Fruit fly (Drosophila melanogaster): ENCODE measurements around the gene Sclp.
A peak's percentile ranks its signal among the peaks of the same experiment; 100 is the strongest.

Gene Sclp

dm6 chrX:11924562-11924961 lies at the start of gene Sclp:
TSS of gene Sclp (minus strand) at chrX:11924662.
- no peak for TF ChIP-seq Crg-1 (GFP tag; optimal IDR thresholded peaks at IDR 0.05)
- no peak for TF ChIP-seq Clk (GFP tag; optimal IDR thresholded peaks at IDR 0.05)
- no peak for TF ChIP-seq Hr96 (GFP tag; optimal IDR thresholded peaks at IDR 0.05)
- TF ChIP-seq tj (GFP tag; optimal IDR thresholded peaks at IDR 0.05), result no peak
- TF ChIP-seq Mnt (GFP tag; optimal IDR thresholded peaks at IDR 0.05), result no peak
- TF ChIP-seq cnc (optimal IDR thresholded peaks at IDR 0.05), result no peak
- TF ChIP-seq CG7045 (GFP tag; optimal IDR thresholded peaks at IDR 0.05), result no peak
- no peak for TF ChIP-seq bab1 (GFP tag; optimal IDR thresholded peaks at IDR 0.05)
- no peak for TF ChIP-seq ovo (GFP tag; optimal IDR thresholded peaks at IDR 0.05)
- no peak for TF ChIP-seq CG5204 (GFP tag; optimal IDR thresholded peaks at IDR 0.05)
- TF ChIP-seq CG11617 (GFP tag; optimal IDR thresholded peaks at IDR 0.05), result no peak
- no peak for TF ChIP-seq CG7101 (tag; optimal IDR thresholded peaks at IDR 0.05)
- TF ChIP-seq cic (GFP tag; optimal IDR thresholded peaks at IDR 0.05), result no peak
- no peak for TF ChIP-seq kay (GFP tag; ENCODE audit: borderline replicate concordance)
- TF ChIP-seq toe (GFP tag; optimal IDR thresholded peaks at IDR 0.05), result no peak
- TF ChIP-seq CG1620 (GFP tag; optimal IDR thresholded peaks at IDR 0.05), result no peak
- no peak for TF ChIP-seq CG33017 (tag; optimal IDR thresholded peaks at IDR 0.05)
- no peak for TF ChIP-seq CG14711 (tag; optimal IDR thresholded peaks at IDR 0.05)

dm6 chrX:11930726-11931125 lies 6.3 kb upstream of the Sclp start, which contains the start of gene Pdzd8:
TSS of gene Pdzd8 (minus strand) at chrX:11930850.
- no peak for TF ChIP-seq cnc (optimal IDR thresholded peaks at IDR 0.05)
- TF ChIP-seq CG7045 (GFP tag; optimal IDR thresholded peaks at IDR 0.05), result no peak
- TF ChIP-seq bab1 (GFP tag; optimal IDR thresholded peaks at IDR 0.05), result no peak
- no peak for TF ChIP-seq toe (GFP tag; optimal IDR thresholded peaks at IDR 0.05)
- no peak for TF ChIP-seq kay (GFP tag; ENCODE audit: borderline replicate concordance)
- TF ChIP-seq pad (GFP tag; optimal IDR thresholded peaks at IDR 0.05), result no peak
- TF ChIP-seq Mnt (GFP tag; optimal IDR thresholded peaks at IDR 0.05), result no peak
- TF ChIP-seq CG33017 (tag; optimal IDR thresholded peaks at IDR 0.05), result no peak
- no peak for TF ChIP-seq Crg-1 (GFP tag; optimal IDR thresholded peaks at IDR 0.05)
- no peak for TF ChIP-seq CG7101 (tag; optimal IDR thresholded peaks at IDR 0.05)
- TF ChIP-seq cic (GFP tag; optimal IDR thresholded peaks at IDR 0.05), result no peak

dm6 chrX:11925213-11925612 lies 751 bp upstream of the Sclp start:
- TF ChIP-seq CG1620 (GFP tag; optimal IDR thresholded peaks at IDR 0.05), result no peak
- TF ChIP-seq CG11617 (GFP tag; optimal IDR thresholded peaks at IDR 0.05), result no peak
- no peak for TF ChIP-seq ovo (GFP tag; optimal IDR thresholded peaks at IDR 0.05)
- peak; percentile 62 for TF ChIP-seq bab1 (GFP tag; optimal IDR thresholded peaks at IDR 0.05)
- no peak for TF ChIP-seq Hr96 (GFP tag; optimal IDR thresholded peaks at IDR 0.05)
- TF ChIP-seq CG14711 (tag; optimal IDR thresholded peaks at IDR 0.05), result peak; percentile 60
- peak; percentile 2 for TF ChIP-seq CG33017 (tag; optimal IDR thresholded peaks at IDR 0.05)
- TF ChIP-seq CG7101 (tag; optimal IDR thresholded peaks at IDR 0.05), result peak; percentile 62

dm6 chrX:11923698-11924097 lies 764 bp downstream of the Sclp start:
- TF ChIP-seq tj (GFP tag; optimal IDR thresholded peaks at IDR 0.05) (no peak), CG5204 (GFP tag; optimal IDR thresholded peaks at IDR 0.05) (no peak), Mnt (GFP tag; optimal IDR thresholded peaks at IDR 0.05) (no peak), CG12768 (GFP tag; optimal IDR thresholded peaks at IDR 0.05) (no peak), CG33017 (tag; optimal IDR thresholded peaks at IDR 0.05) (no peak), kay (GFP tag; ENCODE audit: borderline replicate concordance) (no peak), CG7101 (tag; optimal IDR thresholded peaks at IDR 0.05) (no peak), CG14711 (tag; optimal IDR thresholded peaks at IDR 0.05) (no peak), CG11617 (GFP tag; optimal IDR thresholded peaks at IDR 0.05) (no peak), cnc (optimal IDR thresholded peaks at IDR 0.05) (no peak), ovo (GFP tag; optimal IDR thresholded peaks at IDR 0.05) (no peak), bab1 (GFP tag; optimal IDR thresholded peaks at IDR 0.05) (no peak), Clk (GFP tag; optimal IDR thresholded peaks at IDR 0.05) (no peak), cic (GFP tag; optimal IDR thresholded peaks at IDR 0.05) (no peak), CG7045 (GFP tag; optimal IDR thresholded peaks at IDR 0.05) (no peak), pad (GFP tag; optimal IDR thresholded peaks at IDR 0.05) (no peak), Hr96 (GFP tag; optimal IDR thresholded peaks at IDR 0.05) (no peak), Crg-1 (GFP tag; optimal IDR thresholded peaks at IDR 0.05) (no peak), toe (GFP tag; optimal IDR thresholded peaks at IDR 0.05) (no peak)

- peak; percentile 4 for TF ChIP-seq ovo (GFP tag; optimal IDR thresholded peaks at IDR 0.05)
- peak; percentile 89 for TF ChIP-seq pad (GFP tag; optimal IDR thresholded peaks at IDR 0.05)
- TF ChIP-seq Mnt (GFP tag; optimal IDR thresholded peaks at IDR 0.05), result peak; percentile 25
- no peak for TF ChIP-seq tj (GFP tag; optimal IDR thresholded peaks at IDR 0.05)
- TF ChIP-seq kay (GFP tag; ENCODE audit: borderline replicate concordance), result peak; percentile 39
- no peak for TF ChIP-seq Hr96 (GFP tag; optimal IDR thresholded peaks at IDR 0.05)
- TF ChIP-seq Clk (GFP tag; optimal IDR thresholded peaks at IDR 0.05), result no peak
- TF ChIP-seq bab1 (GFP tag; optimal IDR thresholded peaks at IDR 0.05), result peak; percentile 40
These were observed 1.7 kb downstream of the Sclp start for dm6 chrX:11922650-11923237.

- TF ChIP-seq CG11617 (GFP tag; optimal IDR thresholded peaks at IDR 0.05), result peak; percentile 15
- TF ChIP-seq toe (GFP tag; optimal IDR thresholded peaks at IDR 0.05), result peak; percentile 12
- TF ChIP-seq CG7101 (tag; optimal IDR thresholded peaks at IDR 0.05), result peak; percentile 31
- no peak for TF ChIP-seq bab1 (GFP tag; optimal IDR thresholded peaks at IDR 0.05)
- TF ChIP-seq pad (GFP tag; optimal IDR thresholded peaks at IDR 0.05), result no peak
- peak; percentile 9 for TF ChIP-seq CG14711 (tag; optimal IDR thresholded peaks at IDR 0.05)
- no peak for TF ChIP-seq tj (GFP tag; optimal IDR thresholded peaks at IDR 0.05)
- TF ChIP-seq CG12768 (GFP tag; optimal IDR thresholded peaks at IDR 0.05), result no peak
- no peak for TF ChIP-seq cnc (optimal IDR thresholded peaks at IDR 0.05)
- TF ChIP-seq CG1620 (GFP tag; optimal IDR thresholded peaks at IDR 0.05), result no peak
- TF ChIP-seq Crg-1 (GFP tag; optimal IDR thresholded peaks at IDR 0.05), result no peak
- TF ChIP-seq ovo (GFP tag; optimal IDR thresholded peaks at IDR 0.05), result no peak
- peak; percentile 19 for TF ChIP-seq CG5204 (GFP tag; optimal IDR thresholded peaks at IDR 0.05)
- no peak for TF ChIP-seq Mnt (GFP tag; optimal IDR thresholded peaks at IDR 0.05)
- TF ChIP-seq kay (GFP tag; ENCODE audit: borderline replicate concordance), result no peak
- no peak for TF ChIP-seq Clk (GFP tag; optimal IDR thresholded peaks at IDR 0.05)
- no peak for TF ChIP-seq Hr96 (GFP tag; optimal IDR thresholded peaks at IDR 0.05)
- TF ChIP-seq CG7045 (GFP tag; optimal IDR thresholded peaks at IDR 0.05), result peak; percentile 16
- peak; percentile 32 for TF ChIP-seq CG33017 (tag; optimal IDR thresholded peaks at IDR 0.05)
These were observed 3.5 kb downstream of the Sclp start for dm6 chrX:11920959-11921358.

Measured in whole organism, adult.